Worm (Caenorhabditis elegans) whole organism, L4 larva: ENCODE results near the gene srx-73.

ENCODE experiments used
- F44E2.7 ChIP-seq: fragments of 200-800 bp; sonication (Bioruptor generic); IDR thresholded peaks from 2 replicates; pipeline ENCODE4 v2.1.2; 2022; ENCODE audit warnings: missing genetic modification characterization, missing compliant biosample characterization
- R02D3.7 ChIP-seq: fragments of 150-350 bp; sonication (generic microtip); optimal IDR thresholded peaks from 3 replicates; lab custom pipeline; 2014; ENCODE audit warnings: missing biosample characterization, missing genetic modification characterization
- T26A8.4 ChIP-seq: fragments of 200-800 bp; sonication (Bioruptor generic); IDR thresholded peaks from 2 replicates; pipeline ENCODE4 v1.3.6; 2022; ENCODE audit warnings: missing genetic modification characterization, missing compliant biosample characterization
- Y105C5A.15 ChIP-seq: fragments of 200-800 bp; sonication (Bioruptor generic); IDR thresholded peaks from 2 replicates; pipeline ENCODE4 v1.3.6; 2022; ENCODE audit warnings: missing genetic modification characterization, missing compliant biosample characterization
- Y5F2A.4 ChIP-seq: fragments of 200-800 bp; sonication (Bioruptor generic); optimal IDR thresholded peaks from 2 replicates; lab custom pipeline; 2018; ENCODE audit warnings: mild to moderate bottlenecking, missing genetic modification characterization, missing compliant biosample characterization
- ZK337.2 ChIP-seq: fragments of 200-800 bp; sonication (Bioruptor generic); IDR thresholded peaks from 2 replicates; pipeline ENCODE4 v1.3.6; 2022; ENCODE audit warnings: missing genetic modification reagents, missing genetic modification characterization, missing compliant biosample characterization
- ceh-20 ChIP-seq: fragments of 200-800 bp; sonication (Bioruptor generic); IDR thresholded peaks from 2 replicates; pipeline ENCODE4 v1.3.6; 2022; ENCODE audit warnings: missing genetic modification reagents, missing genetic modification characterization, missing compliant biosample characterization
- ceh-32 ChIP-seq: sonication (generic microtip); optimal IDR thresholded peaks from 2 replicates; lab custom pipeline; 2016; ENCODE audit warnings: mild to moderate bottlenecking, missing genetic modification characterization, missing compliant biosample characterization; ENCODE audit not compliant: poor library complexity
- ces-1 ChIP-seq: fragments of 150-350 bp; sonication (generic microtip); optimal IDR thresholded peaks from 4 replicates; lab custom pipeline; 2014; ENCODE audit warnings: missing biosample characterization, missing genetic modification reagents, missing genetic modification characterization
- ctbp-1 ChIP-seq: fragments of 200-800 bp; sonication (Bioruptor generic); IDR thresholded peaks from 2 replicates; pipeline ENCODE4 v1.3.6; 2022; ENCODE audit warnings: missing genetic modification reagents, missing genetic modification characterization, missing compliant biosample characterization
- daf-16 ChIP-seq, 3 experiments: sonication (generic microtip); optimal IDR thresholded peaks; 2 replicates each; lab custom pipeline; 2016 to 2017; ENCODE audit warnings: missing genetic modification characterization in 3 of 3, missing genetic modification reagents in 3 of 3, mild to moderate bottlenecking in 2 of 3, missing compliant biosample characterization in 2 of 3, missing biosample characterization in 1 of 3, moderate library complexity in 1 of 3
- daf-19 ChIP-seq: fragments of 200-800 bp; sonication (Bioruptor generic); conservative IDR thresholded peaks from 2 replicates; pipeline ENCODE4 v1.3.6; 2022; ENCODE audit warnings: missing genetic modification characterization, missing compliant biosample characterization
- daf-8 ChIP-seq: fragments of 200-800 bp; sonication (Bioruptor generic); IDR thresholded peaks from 2 replicates; pipeline ENCODE4 v1.3.6; 2022; ENCODE audit warnings: missing genetic modification characterization, missing compliant biosample characterization
- dmd-8 ChIP-seq: fragments of 200-800 bp; sonication (Bioruptor generic); IDR thresholded peaks from 2 replicates; pipeline ENCODE4 v1.3.6; 2022; ENCODE audit warnings: missing genetic modification characterization, missing compliant biosample characterization
- dmd-9 ChIP-seq: fragments of 200-800 bp; sonication (Bioruptor generic); IDR thresholded peaks from 2 replicates; pipeline ENCODE4 v1.3.6; 2022; ENCODE audit warnings: missing genetic modification reagents, missing genetic modification characterization, missing compliant biosample characterization
- dpl-1 ChIP-seq: fragments of 150-350 bp; optimal IDR thresholded peaks from 2 replicates; lab custom pipeline; 2014; ENCODE audit warnings: missing biosample characterization, missing genetic modification reagents, missing genetic modification characterization
- duxl-1 ChIP-seq: sonication (generic microtip); optimal IDR thresholded peaks from 2 replicates; lab custom pipeline; 2016; ENCODE audit warnings: mild to moderate bottlenecking, missing genetic modification characterization, moderate library complexity, missing compliant biosample characterization; ENCODE audit not compliant: poor library complexity
- dve-1 ChIP-seq: sonication (generic microtip); optimal IDR thresholded peaks from 2 replicates; lab custom pipeline; 2017; ENCODE audit warnings: antibody characterized with exemption, mild to moderate bottlenecking, missing genetic modification characterization, missing compliant biosample characterization; ENCODE audit not compliant: insufficient read depth
- egl-43 ChIP-seq: fragments of 200-800 bp; sonication (Bioruptor generic); IDR thresholded peaks from 2 replicates; pipeline ENCODE4 v1.3.6; 2022; ENCODE audit warnings: missing genetic modification reagents, missing genetic modification characterization, missing compliant biosample characterization
- fkh-10 ChIP-seq: fragments of 150-350 bp; optimal IDR thresholded peaks from 2 replicates; lab custom pipeline; 2014; ENCODE audit warnings: missing biosample characterization, missing genetic modification reagents, missing genetic modification characterization
- hlh-30 ChIP-seq: sonication (generic microtip); optimal IDR thresholded peaks from 2 replicates; lab custom pipeline; 2017; ENCODE audit warnings: antibody characterized with exemption, mild to moderate bottlenecking, missing genetic modification characterization, missing compliant biosample characterization; ENCODE audit not compliant: insufficient read depth
- hmg-1.1 ChIP-seq: fragments of 200-800 bp; sonication (Bioruptor generic); IDR thresholded peaks from 2 replicates; pipeline ENCODE4 v1.3.6; 2022; ENCODE audit warnings: missing genetic modification reagents, missing genetic modification characterization, missing compliant biosample characterization
- jun-1 ChIP-seq: fragments of 150-350 bp; optimal IDR thresholded peaks from 2 replicates; lab custom pipeline; 2014; ENCODE audit warnings: missing biosample characterization, missing genetic modification reagents, missing genetic modification characterization
- lin-13 ChIP-seq: fragments of 150-350 bp; optimal IDR thresholded peaks from 2 replicates; lab custom pipeline; 2014; ENCODE audit warnings: missing biosample characterization, missing genetic modification reagents, missing genetic modification characterization
- lin-39 ChIP-seq: fragments of 150-350 bp; optimal IDR thresholded peaks from 2 replicates; lab custom pipeline; 2014; ENCODE audit warnings: missing biosample characterization, missing genetic modification reagents, missing genetic modification characterization
- lir-3 ChIP-seq: sonication (generic microtip); optimal IDR thresholded peaks from 2 replicates; lab custom pipeline; 2016; ENCODE audit warnings: mild to moderate bottlenecking, missing genetic modification characterization, missing compliant biosample characterization
- mxl-2 ChIP-seq: fragments of 200-800 bp; sonication (Bioruptor generic); conservative IDR thresholded peaks from 2 replicates; pipeline ENCODE4 v1.3.6; 2022; ENCODE audit warnings: missing genetic modification reagents, missing genetic modification characterization, missing compliant biosample characterization
- mxl-3 ChIP-seq: fragments of 200-800 bp; sonication (Bioruptor generic); optimal IDR thresholded peaks from 2 replicates; lab custom pipeline; 2018; ENCODE audit warnings: mild to moderate bottlenecking, missing genetic modification characterization, missing compliant biosample characterization
- nhr-11 ChIP-seq: fragments of 150-350 bp; optimal IDR thresholded peaks from 2 replicates; lab custom pipeline; 2014; ENCODE audit warnings: missing biosample characterization, missing genetic modification characterization
- nhr-111 ChIP-seq: fragments of 200-800 bp; sonication (Bioruptor generic); optimal IDR thresholded peaks from 2 replicates; lab custom pipeline; 2018; ENCODE audit warnings: mild to moderate bottlenecking, missing genetic modification characterization, missing compliant biosample characterization
- nhr-25 ChIP-seq: sonication (generic microtip); optimal IDR thresholded peaks from 2 replicates; lab custom pipeline; 2017; ENCODE audit warnings: missing genetic modification characterization, mild to moderate bottlenecking, missing compliant biosample characterization, antibody characterized with exemption, moderate library complexity, borderline replicate concordance; ENCODE audit not compliant: insufficient read depth
- nhr-41 ChIP-seq: fragments of 200-800 bp; sonication (Bioruptor generic); IDR thresholded peaks from 2 replicates; pipeline ENCODE4 v1.3.6; 2022; ENCODE audit warnings: missing genetic modification reagents, missing genetic modification characterization, missing compliant biosample characterization
- nhr-48 ChIP-seq: sonication (generic microtip); optimal IDR thresholded peaks from 2 replicates; lab custom pipeline; 2016; ENCODE audit warnings: mild to moderate bottlenecking, missing genetic modification characterization, missing compliant biosample characterization
- nhr-6 ChIP-seq: fragments of 150-350 bp; optimal IDR thresholded peaks from 2 replicates; lab custom pipeline; 2014; ENCODE audit warnings: missing biosample characterization, missing genetic modification characterization
- pha-4 ChIP-seq, 2 experiments: fragments of 150-350 bp in 1 of 2; fragments of 200-800 bp in 1 of 2; sonication (Bioruptor generic) in 1 of 2; IDR thresholded peaks in 1 of 2; optimal IDR thresholded peaks in 1 of 2; 2 replicates each; pipeline versions ENCODE4 v1.3.6 to Lab custom; 2014 to 2022; ENCODE audit warnings: missing genetic modification characterization in 2 of 2, missing genetic modification reagents in 2 of 2, missing biosample characterization in 1 of 2, missing compliant biosample characterization in 1 of 2
- php-3 ChIP-seq: fragments of 200-800 bp; sonication (Bioruptor generic); IDR thresholded peaks from 2 replicates; pipeline ENCODE4 v1.3.6; 2022; ENCODE audit warnings: missing genetic modification reagents, missing genetic modification characterization, missing compliant biosample characterization
- set-16 ChIP-seq: fragments of 200-800 bp; sonication (Bioruptor generic); IDR thresholded peaks from 2 replicates; pipeline ENCODE4 v1.3.6; 2022; ENCODE audit warnings: missing genetic modification reagents, missing genetic modification characterization, missing compliant biosample characterization
- snpc-1.2 ChIP-seq: fragments of 200-800 bp; sonication (Bioruptor generic); IDR thresholded peaks from 2 replicates; pipeline ENCODE4 v1.3.6; 2022; ENCODE audit warnings: missing genetic modification reagents, missing genetic modification characterization, missing compliant biosample characterization
- tag-97 ChIP-seq: fragments of 200-800 bp; sonication (Bioruptor generic); IDR thresholded peaks from 2 replicates; pipeline ENCODE4 v1.3.6; 2022; ENCODE audit warnings: missing genetic modification characterization, missing compliant biosample characterization
- unc-62 ChIP-seq, 3 experiments: fragments of 150-350 bp in 1 of 3; sonication (generic microtip); optimal IDR thresholded peaks in 2 of 3; peaks in 1 of 3; 1 replicate in 1 of 3; 2 replicates in 2 of 3; lab custom pipeline; 2014 to 2017; ENCODE audit warnings: missing biosample characterization in 3 of 3, missing genetic modification characterization in 3 of 3, missing genetic modification reagents in 3 of 3, missing genotype in 1 of 3
- vab-7 ChIP-seq: fragments of 200-800 bp; sonication (Bioruptor generic); IDR thresholded peaks from 2 replicates; pipeline ENCODE4 v1.3.6; 2022; ENCODE audit warnings: missing genetic modification reagents, missing genetic modification characterization, missing compliant biosample characterization
- zip-2 ChIP-seq: fragments of 150-350 bp; optimal IDR thresholded peaks from 2 replicates; lab custom pipeline; 2014; ENCODE audit warnings: missing biosample characterization, missing genetic modification characterization
- ztf-11 ChIP-seq: fragments of 150-350 bp; optimal IDR thresholded peaks from 2 replicates; lab custom pipeline; 2014; ENCODE audit warnings: missing biosample characterization, missing genetic modification characterization

srx-73 gene

DNA sequence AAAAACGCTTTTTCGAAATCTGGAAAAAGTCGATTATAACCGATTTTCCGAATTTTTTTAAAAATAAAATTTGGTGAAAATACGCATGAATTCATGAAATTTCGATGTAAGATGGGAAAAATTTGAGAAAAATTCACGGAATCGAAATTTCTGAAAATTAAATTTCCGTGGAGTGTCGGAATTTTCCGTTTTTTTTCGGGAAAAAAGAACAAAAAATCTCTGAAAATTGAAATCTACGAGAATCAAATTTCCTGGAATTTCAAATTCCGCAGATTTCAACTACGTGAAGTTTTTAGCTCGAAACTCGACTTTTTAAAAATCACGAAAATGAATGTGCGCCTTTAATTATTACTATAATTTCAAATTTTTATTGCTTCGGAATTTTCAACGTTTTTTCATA lies 39.2 kb downstream of the srx-73 start:
- TF ChIP-seq ces-1 (GFP tag; lab: Kevin White, UChicago) (no peak), fkh-10 (GFP tag; lab: Kevin White, UChicago) (peak; percentile 56)

DNA sequence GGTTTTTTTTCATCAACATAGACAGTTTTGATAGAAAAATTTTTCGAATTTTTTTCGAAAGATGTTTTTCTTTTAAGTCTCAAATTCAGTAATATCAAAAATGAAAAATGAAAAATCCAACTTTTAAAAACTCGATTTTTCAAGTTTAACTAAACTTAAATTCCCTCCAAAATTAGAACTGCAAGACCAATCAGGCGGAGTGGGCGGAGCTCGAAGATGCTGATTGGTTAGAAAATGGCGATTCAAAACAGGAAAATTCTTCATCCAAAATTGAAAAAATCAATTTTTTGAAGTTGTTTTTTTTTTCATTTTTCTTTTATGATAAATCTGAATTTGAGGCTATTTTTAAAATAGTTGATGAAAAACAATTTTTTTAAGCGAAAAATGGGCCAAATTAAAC lies 40.8 kb downstream of the srx-73 start:
- TF ChIP-seq ztf-11 (tag; lab: Kevin White, UChicago) (no peak), dve-1 (tag; lab: Kevin White, UChicago) (no peak), F44E2.7 (no peak), tag-97 (GFP tag; lab: Robert Waterston, UW) (no peak), daf-8 (GFP tag; lab: Robert Waterston, UW) (no peak), mxl-2 (no peak), nhr-111 (no peak), nhr-48 (tag; lab: Kevin White, UChicago) (no peak), Y5F2A.4 (no peak), mxl-3 (no peak), jun-1 (tag; lab: Kevin White, UChicago) (no peak), R02D3.7 (tag; lab: Kevin White, UChicago) (no peak), daf-16 (GFP tag; optimal IDR thresholded peaks at IDR 0.05; lab: Kevin White, UChicago) (no peak), daf-16 (tag; optimal IDR thresholded peaks at IDR 0.05; lab: Kevin White, UChicago) (no peak), lir-3 (no peak), ZK337.2 (GFP tag; lab: Robert Waterston, UW) (no peak), ces-1 (GFP tag; lab: Kevin White, UChicago) (no peak)

- TF ChIP-seq snpc-1.2 (GFP tag; lab: Robert Waterston, UW) (no peak), egl-43 (no peak), ctbp-1 (no peak), hlh-30 (no peak), vab-7 (GFP tag; lab: Robert Waterston, UW) (no peak), set-16 (no peak), ceh-20 (GFP tag; lab: Robert Waterston, UW) (no peak), nhr-111 (no peak), R02D3.7 (tag; lab: Kevin White, UChicago) (no peak), Y105C5A.15 (GFP tag; lab: Robert Waterston, UW) (no peak), hmg-1.1 (GFP tag; lab: Robert Waterston, UW) (no peak), lin-39 (no peak), lin-13 (no peak), dmd-8 (no peak), daf-19 (GFP tag; lab: Robert Waterston, UW) (no peak), nhr-6 (no peak), nhr-25 (tag; lab: Kevin White, UChicago) (no peak)
Observed at ce11 chrV:4623535-4623934, 42.0 kb downstream of the srx-73 start.

DNA sequence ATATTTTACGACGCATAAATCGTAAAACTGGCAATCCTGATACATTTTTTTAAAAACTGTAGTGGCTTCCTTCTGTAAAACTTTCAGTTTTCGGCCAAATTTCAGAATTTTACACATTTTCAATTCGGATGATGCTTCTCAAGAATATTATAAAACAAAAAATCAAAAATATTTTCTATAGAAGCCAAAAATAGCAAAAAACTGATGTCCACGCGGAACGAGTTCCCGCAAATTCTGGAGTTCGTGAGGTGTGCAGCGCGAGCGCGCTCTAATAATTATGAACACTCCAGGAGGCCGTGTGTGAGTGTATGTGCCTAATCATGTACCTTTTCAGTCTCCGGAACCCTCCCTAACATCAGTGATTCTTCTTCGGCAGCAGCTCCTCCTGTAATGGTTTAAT lies 48.3 kb downstream of the srx-73 start, which contains the start of gene sumv-2:
sumv-2 (plus strand) TSS at position 301 of the 400 bp plus-strand sequence.
- TF ChIP-seq lir-3 (no peak), T26A8.4 (GFP tag; lab: Robert Waterston, UW) (no peak), zip-2 (no peak), dmd-9 (GFP tag; lab: Robert Waterston, UW) (no peak), nhr-11 (tag; lab: Kevin White, UChicago) (no peak), ceh-32 (tag; lab: Kevin White, UChicago) (no peak), dpl-1 (GFP tag; lab: Kevin White, UChicago) (no peak), hmg-1.1 (GFP tag; lab: Robert Waterston, UW) (no peak), nhr-41 (no peak), php-3 (GFP tag; lab: Robert Waterston, UW) (no peak), nhr-48 (tag; lab: Kevin White, UChicago) (no peak), duxl-1 (tag; lab: Kevin White, UChicago) (no peak), unc-62 (GFP tag; optimal IDR thresholded peaks at IDR 0.05 in 1 of 2; lab: Kevin White, UChicago) (no peak), unc-62 (tag; optimal IDR thresholded peaks at IDR 0.05; lab: Kevin White, UChicago) (no peak), pha-4 (GFP tag; IDR thresholded peaks at IDR 0.05; lab: Robert Waterston, UW) (no peak), pha-4 (tag; optimal IDR thresholded peaks at IDR 0.05; lab: Kevin White, UChicago) (no peak)
